Worm (Caenorhabditis elegans) whole organism, young adult: ENCODE measurements around the gene gmpr-1.

Experiments used
- B0261.1 ChIP-seq: sonication (generic microtip); optimal IDR thresholded peaks from 2 replicates; lab custom pipeline; 2016; ENCODE audit warnings: mild to moderate bottlenecking, missing genetic modification characterization, moderate library complexity, missing compliant biosample characterization
- C17E4.6 ChIP-seq: fragments of 200-800 bp; sonication (Bioruptor generic); IDR thresholded peaks from 2 replicates; pipeline ENCODE4 v1.3.6; 2022; ENCODE audit warnings: missing genetic modification reagents, missing genetic modification characterization, missing compliant biosample characterization
- D2030.7 ChIP-seq: fragments of 200-800 bp; sonication (Bioruptor generic); IDR thresholded peaks from 2 replicates; pipeline ENCODE4 v1.3.6; 2022; ENCODE audit warnings: missing genetic modification reagents, missing genetic modification characterization, missing compliant biosample characterization
- F10E7.11 ChIP-seq: sonication (generic microtip); optimal IDR thresholded peaks from 2 replicates; lab custom pipeline; 2017; ENCODE audit warnings: mild to moderate bottlenecking, missing genetic modification characterization, moderate library complexity, missing compliant biosample characterization
- F23B12.7 ChIP-seq: sonication (generic microtip); optimal IDR thresholded peaks from 2 replicates; lab custom pipeline; 2017; ENCODE audit warnings: missing genetic modification characterization, mild to moderate bottlenecking, missing compliant biosample characterization, antibody characterized with exemption, moderate library complexity; ENCODE audit not compliant: insufficient read depth
- F33H1.4 ChIP-seq: fragments of 200-800 bp; sonication (Bioruptor generic); IDR thresholded peaks from 2 replicates; pipeline ENCODE4 v1.3.6; 2022; ENCODE audit warnings: missing genetic modification reagents, missing genetic modification characterization, missing compliant biosample characterization
- F49E8.2 ChIP-seq: sonication (generic microtip); optimal IDR thresholded peaks from 3 replicates; lab custom pipeline; 2017; ENCODE audit warnings: missing genetic modification characterization, mild to moderate bottlenecking, missing compliant biosample characterization, antibody characterized with exemption, moderate library complexity; ENCODE audit not compliant: insufficient read depth
- athp-1 ChIP-seq: sonication (generic microtip); optimal IDR thresholded peaks from 2 replicates; lab custom pipeline; 2017; ENCODE audit warnings: mild to moderate bottlenecking, missing genetic modification characterization, missing compliant biosample characterization
- attf-3 ChIP-seq: fragments of 200-800 bp; sonication (Bioruptor generic); conservative IDR thresholded peaks from 2 replicates; pipeline ENCODE4 v1.3.6; 2022; ENCODE audit warnings: missing genetic modification reagents, missing genetic modification characterization, missing compliant biosample characterization
- attf-5 ChIP-seq: fragments of 200-800 bp; sonication (Bioruptor generic); optimal IDR thresholded peaks from 2 replicates; lab custom pipeline; 2018; ENCODE audit warnings: mild to moderate bottlenecking, missing genetic modification characterization, missing compliant biosample characterization
- bed-2 ChIP-seq: fragments of 200-800 bp; sonication (Bioruptor generic); IDR thresholded peaks from 2 replicates; pipeline ENCODE4 v1.3.6; 2022; ENCODE audit warnings: missing genetic modification reagents, missing genetic modification characterization, missing compliant biosample characterization
- cebp-1 ChIP-seq, 2 experiments: fragments of 200-800 bp in 1 of 2; sonication (Bioruptor generic) in 1 of 2; sonication (generic microtip) in 1 of 2; IDR thresholded peaks in 1 of 2; optimal IDR thresholded peaks in 1 of 2; 2 replicates each; pipeline versions ENCODE4 v1.3.6 to Lab custom; 2017 to 2022; ENCODE audit warnings: missing compliant biosample characterization in 2 of 2, missing genetic modification characterization in 2 of 2, mild to moderate bottlenecking in 1 of 2, missing genetic modification reagents in 1 of 2, moderate library complexity in 1 of 2
- ceh-27 ChIP-seq: fragments of 200-800 bp; sonication (Bioruptor generic); optimal IDR thresholded peaks from 2 replicates; lab custom pipeline; 2018; ENCODE audit warnings: mild to moderate bottlenecking, missing genetic modification characterization, moderate library complexity, missing compliant biosample characterization
- ceh-91 ChIP-seq: fragments of 200-800 bp; sonication (Bioruptor generic); IDR thresholded peaks from 2 replicates; pipeline ENCODE4 v1.3.6; 2022; ENCODE audit warnings: missing genetic modification reagents, missing genetic modification characterization, missing compliant biosample characterization
- chd-7 ChIP-seq: sonication (generic microtip); optimal IDR thresholded peaks from 2 replicates; lab custom pipeline; 2016; ENCODE audit warnings: mild to moderate bottlenecking, missing genetic modification characterization, moderate library complexity, missing compliant biosample characterization
- dox-1 ChIP-seq: fragments of 200-800 bp; sonication (Bioruptor generic); IDR thresholded peaks from 2 replicates; pipeline ENCODE4 v1.3.6; 2022; ENCODE audit warnings: missing genetic modification reagents, missing genetic modification characterization, missing compliant biosample characterization
- dpl-1 ChIP-seq: fragments of 150-350 bp; optimal IDR thresholded peaks from 2 replicates; lab custom pipeline; 2014; ENCODE audit warnings: missing biosample characterization, missing genetic modification reagents, missing genetic modification characterization
- efl-1 ChIP-seq: fragments of 150-350 bp; optimal IDR thresholded peaks from 2 replicates; lab custom pipeline; 2014; ENCODE audit warnings: missing biosample characterization, missing genetic modification reagents, missing genetic modification characterization
- him-1 ChIP-seq: sonication (generic microtip); optimal IDR thresholded peaks from 2 replicates; lab custom pipeline; 2016; ENCODE audit warnings: missing genotype, missing genetic modification reagents, missing genetic modification characterization, missing compliant biosample characterization
- hmg-1.2 ChIP-seq: fragments of 200-800 bp; sonication (Bioruptor generic); IDR thresholded peaks from 2 replicates; pipeline ENCODE4 v1.3.6; 2022; ENCODE audit warnings: missing genetic modification reagents, missing genetic modification characterization, missing compliant biosample characterization
- lin-35 ChIP-seq, 3 experiments: fragments of 150-350 bp in 2 of 3; sonication (generic microtip) in 1 of 3; optimal IDR thresholded peaks; 2 replicates each; lab custom pipeline; 2014 to 2018; ENCODE audit warnings: missing biosample characterization in 3 of 3, missing genetic modification characterization in 3 of 3, missing genetic modification reagents in 3 of 3
- lin-54 ChIP-seq: fragments of 200-800 bp; sonication (Bioruptor generic); optimal IDR thresholded peaks from 2 replicates; lab custom pipeline; 2018; ENCODE audit warnings: mild to moderate bottlenecking, missing genetic modification characterization, missing compliant biosample characterization
- lsl-1 ChIP-seq: fragments of 200-800 bp; sonication (Bioruptor generic); optimal IDR thresholded peaks from 2 replicates; lab custom pipeline; 2018; ENCODE audit warnings: mild to moderate bottlenecking, missing genetic modification characterization, moderate library complexity, missing compliant biosample characterization
- madf-6 ChIP-seq: fragments of 200-800 bp; sonication (Bioruptor generic); IDR thresholded peaks from 2 replicates; pipeline ENCODE4 v1.3.6; 2022; ENCODE audit warnings: missing genetic modification reagents, missing genetic modification characterization, missing compliant biosample characterization
- madf-8 ChIP-seq: fragments of 200-800 bp; sonication (Bioruptor generic); conservative IDR thresholded peaks from 2 replicates; pipeline ENCODE4 v1.3.6; 2022; ENCODE audit warnings: missing genetic modification reagents, missing genetic modification characterization, missing compliant biosample characterization
- mcd-1 ChIP-seq: fragments of 200-800 bp; sonication (Bioruptor generic); IDR thresholded peaks from 2 replicates; pipeline ENCODE4 v1.3.6; 2022; ENCODE audit warnings: missing genetic modification reagents, missing genetic modification characterization, missing compliant biosample characterization
- nhr-179 ChIP-seq: sonication (generic microtip); optimal IDR thresholded peaks from 2 replicates; lab custom pipeline; 2016; ENCODE audit warnings: mild to moderate bottlenecking, missing genetic modification characterization, missing compliant biosample characterization
- nhr-80 ChIP-seq: sonication (generic microtip); optimal IDR thresholded peaks from 2 replicates; lab custom pipeline; 2016; ENCODE audit warnings: missing genetic modification characterization, missing compliant biosample characterization
- nhr-90 ChIP-seq: sonication (generic microtip); optimal IDR thresholded peaks from 2 replicates; lab custom pipeline; 2016; ENCODE audit warnings: missing genotype, mild to moderate bottlenecking, missing genetic modification characterization, missing compliant biosample characterization
- repo-1 ChIP-seq: sonication (generic microtip); optimal IDR thresholded peaks from 2 replicates; lab custom pipeline; 2017; ENCODE audit warnings: mild to moderate bottlenecking, missing genetic modification characterization, missing compliant biosample characterization
- rpc-1 ChIP-seq, 2 experiments: fragments of 150-350 bp in 1 of 2; sonication (generic microtip) in 1 of 2; optimal IDR thresholded peaks; 2 replicates each; lab custom pipeline; 2014 to 2018; ENCODE audit warnings: missing biosample characterization in 1 of 2, missing genetic modification characterization in 1 of 2, missing genetic modification reagents in 1 of 2, missing genotype in 1 of 2
- snpc-1.1 ChIP-seq: sonication (generic microtip); optimal IDR thresholded peaks from 2 replicates; lab custom pipeline; 2017; ENCODE audit warnings: missing genetic modification characterization, mild to moderate bottlenecking, missing compliant biosample characterization, antibody characterized with exemption, moderate library complexity, missing genotype, missing genetic modification reagents; ENCODE audit not compliant: insufficient read depth
- snpc-3.4 ChIP-seq: sonication (generic microtip); optimal IDR thresholded peaks from 2 replicates; lab custom pipeline; 2017; ENCODE audit warnings: missing genetic modification characterization, mild to moderate bottlenecking, missing compliant biosample characterization, antibody characterized with exemption, moderate library complexity, missing genotype, missing genetic modification reagents
- snpc-4 ChIP-seq, 5 experiments: fragments of 150-350 bp in 1 of 5; sonication (generic microtip) in 4 of 5; optimal IDR thresholded peaks; 2 replicates each; lab custom pipeline; 2014 to 2018; ENCODE audit warnings: missing genetic modification characterization in 5 of 5, missing biosample characterization in 3 of 5, antibody characterized with exemption in 2 of 5, mild to moderate bottlenecking in 2 of 5, missing compliant biosample characterization in 2 of 5, missing genotype in 2 of 5, moderate library complexity in 2 of 5, missing genetic modification reagents in 1 of 5
- tbx-9 ChIP-seq: sonication (generic microtip); optimal IDR thresholded peaks from 2 replicates; lab custom pipeline; 2016; ENCODE audit warnings: borderline replicate concordance, missing genetic modification characterization, inconsistent platforms, missing compliant biosample characterization
- tlf-1 ChIP-seq: fragments of 200-800 bp; sonication (Bioruptor generic); optimal IDR thresholded peaks from 2 replicates; lab custom pipeline; 2018; ENCODE audit warnings: mild to moderate bottlenecking, missing genetic modification characterization, missing compliant biosample characterization
- unc-130 ChIP-seq: sonication (generic microtip); optimal IDR thresholded peaks from 2 replicates; lab custom pipeline; 2016; ENCODE audit warnings: missing genetic modification reagents, missing genetic modification characterization, missing compliant biosample characterization
- xnd-1 ChIP-seq: sonication (generic microtip); optimal IDR thresholded peaks from 2 replicates; lab custom pipeline; 2016; ENCODE audit warnings: missing genotype, missing genetic modification reagents, missing genetic modification characterization, missing compliant biosample characterization
- ztf-25 ChIP-seq: fragments of 200-800 bp; sonication (Bioruptor generic); IDR thresholded peaks from 2 replicates; pipeline ENCODE4 v1.3.6; 2022; ENCODE audit warnings: missing genetic modification reagents, missing genetic modification characterization, missing compliant biosample characterization
- ztf-28 ChIP-seq: fragments of 200-800 bp; sonication (Bioruptor generic); IDR thresholded peaks from 2 replicates; pipeline ENCODE4 v1.3.6; 2022; ENCODE audit warnings: missing genetic modification reagents, missing genetic modification characterization, missing compliant biosample characterization

Gene gmpr-1

DNA sequence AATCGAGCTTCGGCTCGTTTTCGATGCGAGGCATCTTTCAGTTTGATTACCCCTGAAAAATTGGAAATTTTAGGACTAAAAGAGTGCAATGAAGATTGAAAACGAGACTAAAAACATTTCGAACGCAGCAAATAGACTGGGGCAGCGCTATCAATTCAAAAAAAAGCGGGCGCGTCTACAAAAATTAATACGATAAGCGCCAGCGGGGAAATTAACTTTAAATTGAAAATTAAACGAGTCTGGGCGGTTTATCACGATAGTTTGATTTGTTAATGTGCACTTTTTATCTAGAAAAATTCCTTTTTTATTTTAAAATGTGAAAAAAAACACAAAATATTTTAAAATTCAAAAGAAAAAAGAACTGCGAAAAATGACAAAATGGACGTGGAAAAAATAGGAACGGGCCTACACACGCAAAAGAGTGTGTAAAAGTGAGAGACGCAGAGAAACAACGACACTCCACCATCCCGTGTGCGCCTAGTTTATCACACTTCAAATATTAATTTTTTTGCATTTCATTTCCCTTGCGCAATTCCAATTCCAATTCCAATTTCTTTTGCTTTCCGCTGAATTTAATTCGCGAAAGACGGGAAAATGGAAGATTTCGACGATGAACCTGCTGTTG, at the start of gene gmpr-1, which contains the start of gene fipp-1:
Gene gmpr-1, minus strand, starts transcription at position 75 of the 625 bp plus-strand sequence.
Gene fipp-1, plus strand, starts transcription at position 499 of the 625 bp plus-strand sequence.
- TF ChIP-seq madf-6 (GFP tag; lab: Robert Waterston, UW) = peak; percentile 89
- TF ChIP-seq lsl-1 (GFP tag; lab: Kevin White, UChicago) = peak; percentile 63
- peak; percentile 58 for TF ChIP-seq dpl-1
- no peak for TF ChIP-seq ztf-25 (GFP tag; lab: Robert Waterston, UW)
- no peak for TF ChIP-seq unc-130 (GFP tag; lab: Kevin White, UChicago)
- no peak for TF ChIP-seq nhr-179
- peak; percentile 60; the same call in 1 of the 2 replicates for TF ChIP-seq ceh-91
- TF ChIP-seq tlf-1 (GFP tag; lab: Kevin White, UChicago) = peak; percentile 36
- no peak for TF ChIP-seq ztf-28 (GFP tag; lab: Robert Waterston, UW)
- TF ChIP-seq efl-1 = peak; percentile 85
- peak; percentile 85 for TF ChIP-seq madf-8 (GFP tag; lab: Robert Waterston, UW)
- TF ChIP-seq dox-1 (GFP tag; lab: Robert Waterston, UW) = 0 out of 2 replicates have a peak, but pooled peaks have one; percentile 42
- TF ChIP-seq snpc-1.1 (tag; lab: Kevin White, UChicago) = no peak
- no peak for TF ChIP-seq snpc-4 (GFP tag; optimal IDR thresholded peaks at IDR 0.05; lab: Kevin White, UChicago)
- TF ChIP-seq snpc-4 (tag; optimal IDR thresholded peaks at IDR 0.05; lab: Kevin White, UChicago) = no peak
- TF ChIP-seq B0261.1 (tag; lab: Kevin White, UChicago) = no peak
- TF ChIP-seq chd-7 = no peak
- peak in 1 of 3 experiments; percentile 55 for TF ChIP-seq lin-35 (GFP tag; optimal IDR thresholded peaks at IDR 0.05; lab: Kevin White, UChicago)
- TF ChIP-seq cebp-1 (GFP tag; IDR thresholded peaks at IDR 0.05; lab: Robert Waterston, UW) = no peak
- peak; percentile 16 for TF ChIP-seq cebp-1 (tag; optimal IDR thresholded peaks at IDR 0.05; lab: Kevin White, UChicago)
- TF ChIP-seq nhr-80 (tag; lab: Kevin White, UChicago) = peak; percentile 47
- no peak for TF ChIP-seq C17E4.6 (GFP tag; lab: Robert Waterston, UW)
- no peak for TF ChIP-seq bed-2 (GFP tag; lab: Robert Waterston, UW)
- TF ChIP-seq attf-5 (GFP tag; lab: Kevin White, UChicago) = no peak
- TF ChIP-seq hmg-1.2 (GFP tag; lab: Robert Waterston, UW) = peak; percentile 99
- peak; percentile 97 for TF ChIP-seq attf-3
- TF ChIP-seq tbx-9 = no peak
- TF ChIP-seq D2030.7 (GFP tag; lab: Robert Waterston, UW) = peak; percentile 58; the same call in 1 of the 2 replicates
- no peak for TF ChIP-seq repo-1
- TF ChIP-seq F49E8.2 = no peak
- TF ChIP-seq ceh-27 (GFP tag; lab: Kevin White, UChicago) = no peak
- TF ChIP-seq snpc-3.4 (tag; lab: Kevin White, UChicago) = peak; percentile 17
- TF ChIP-seq mcd-1 (GFP tag; lab: Robert Waterston, UW) = peak; percentile 53; the same call in 1 of the 2 replicates
- TF ChIP-seq athp-1 = peak; percentile 10
- TF ChIP-seq F33H1.4 (GFP tag; lab: Robert Waterston, UW) = peak; percentile 46
- TF ChIP-seq rpc-1 (optimal IDR thresholded peaks at IDR 0.05; lab: Kevin White, UChicago) = no peak
- no peak for TF ChIP-seq rpc-1 (tag; optimal IDR thresholded peaks at IDR 0.05; lab: Kevin White, UChicago)
- TF ChIP-seq F23B12.7 (tag; lab: Kevin White, UChicago) = peak; percentile 10
- TF ChIP-seq F10E7.11 = no peak
- no peak for TF ChIP-seq nhr-90 (tag; lab: Kevin White, UChicago)
- TF ChIP-seq xnd-1 (tag; lab: Kevin White, UChicago) = peak; percentile 74
- TF ChIP-seq lin-54 (GFP tag; lab: Kevin White, UChicago) = peak; percentile 32
- no peak for TF ChIP-seq him-1
